Worm (Caenorhabditis elegans): ENCODE data around the gene tag-124.

- TF ChIP-seq snpc-4 (tag; optimal IDR thresholded peaks at IDR 0.05) (no peak), dpl-1 (GFP tag; optimal IDR thresholded peaks at IDR 0.05) (no peak), sox-4 (tag; optimal IDR thresholded peaks at IDR 0.05) (no peak), lin-39 (tag; optimal IDR thresholded peaks at IDR 0.05) (no peak), ceh-88 (GFP tag; IDR thresholded peaks at IDR 0.05) (no peak), ztf-4 (tag; optimal IDR thresholded peaks at IDR 0.05) (no peak), mep-1 (tag; optimal IDR thresholded peaks at IDR 0.05) (no peak), lin-13 (GFP tag; optimal IDR thresholded peaks at IDR 0.05) (no peak)
These were observed 37.9 kb upstream of the tag-124 start, which contains the start of gene F35H8.1 for ce11 chrII:9553179-9553578.
